Fruit fly (Drosophila melanogaster): Measurements from ENCODE around the gene dls.

Gene dls

dm6 chr3L:16201028-16201427 lies at the start of gene dls:
TSS of gene dls (plus strand) at chr3L:16201328.
- TF ChIP-seq psq (optimal IDR thresholded peaks at IDR 0.05) = no peak

- TF ChIP-seq EcR (GFP tag; optimal IDR thresholded peaks at IDR 0.05) (no peak), psq (optimal IDR thresholded peaks at IDR 0.05) (no peak), usp (GFP tag; optimal IDR thresholded peaks at IDR 0.05) (no peak), pan (optimal IDR thresholded peaks at IDR 0.05) (no peak), Dll (optimal IDR thresholded peaks at IDR 0.05) (no peak), CG8478 (optimal IDR thresholded peaks at IDR 0.05) (no peak)
Measured at dm6 chr3L:16151742-16152141, 49.4 kb upstream of the dls start.

dm6 chr3L:16153089-16153488 lies 48.0 kb upstream of the dls start:
- TF ChIP-seq usp (GFP tag; optimal IDR thresholded peaks at IDR 0.05) (no peak), CG8478 (optimal IDR thresholded peaks at IDR 0.05) (no peak), EcR (GFP tag; optimal IDR thresholded peaks at IDR 0.05) (no peak), Dll (optimal IDR thresholded peaks at IDR 0.05) (no peak), psq (optimal IDR thresholded peaks at IDR 0.05) (no peak), pan (optimal IDR thresholded peaks at IDR 0.05) (no peak)

dm6 chr3L:16153650-16154049 lies 47.5 kb upstream of the dls start:
- TF ChIP-seq psq (optimal IDR thresholded peaks at IDR 0.05) (no peak), pan (optimal IDR thresholded peaks at IDR 0.05) (no peak), usp (GFP tag; optimal IDR thresholded peaks at IDR 0.05) (no peak), Dll (optimal IDR thresholded peaks at IDR 0.05) (no peak), CG8478 (optimal IDR thresholded peaks at IDR 0.05) (no peak), EcR (GFP tag; optimal IDR thresholded peaks at IDR 0.05) (no peak)

dm6 chr3L:16155547-16155946 lies 45.6 kb upstream of the dls start:
- TF ChIP-seq EcR (GFP tag; optimal IDR thresholded peaks at IDR 0.05) (no peak), psq (optimal IDR thresholded peaks at IDR 0.05) (no peak), pan (optimal IDR thresholded peaks at IDR 0.05) (no peak)

dm6 chr3L:16156788-16157208 lies 44.3 kb upstream of the dls start:
- TF ChIP-seq EcR (GFP tag; optimal IDR thresholded peaks at IDR 0.05) = no peak
- TF ChIP-seq pan (optimal IDR thresholded peaks at IDR 0.05) = no peak
- TF ChIP-seq usp (GFP tag; optimal IDR thresholded peaks at IDR 0.05) = no peak
- no peak for TF ChIP-seq psq (optimal IDR thresholded peaks at IDR 0.05)
- no peak for TF ChIP-seq CG8478 (optimal IDR thresholded peaks at IDR 0.05)
- TF ChIP-seq Dll (optimal IDR thresholded peaks at IDR 0.05) = no peak

dm6 chr3L:16157251-16158190 lies 43.6 kb upstream of the dls start:
- TF ChIP-seq EcR (GFP tag; optimal IDR thresholded peaks at IDR 0.05) = no peak
- TF ChIP-seq psq (optimal IDR thresholded peaks at IDR 0.05) = no peak
- no peak for TF ChIP-seq usp (GFP tag; optimal IDR thresholded peaks at IDR 0.05)
- no peak for TF ChIP-seq Dll (optimal IDR thresholded peaks at IDR 0.05)
- no peak for TF ChIP-seq CG8478 (optimal IDR thresholded peaks at IDR 0.05)
- TF ChIP-seq pan (optimal IDR thresholded peaks at IDR 0.05) = no peak

- TF ChIP-seq Dll (optimal IDR thresholded peaks at IDR 0.05) (no peak), EcR (GFP tag; optimal IDR thresholded peaks at IDR 0.05) (no peak), usp (GFP tag; optimal IDR thresholded peaks at IDR 0.05) (no peak), CG8478 (optimal IDR thresholded peaks at IDR 0.05) (no peak)
Measured at dm6 chr3L:16158322-16158721, 42.8 kb upstream of the dls start.

- TF ChIP-seq EcR (GFP tag; optimal IDR thresholded peaks at IDR 0.05) (no peak), Dll (optimal IDR thresholded peaks at IDR 0.05) (no peak), psq (optimal IDR thresholded peaks at IDR 0.05) (no peak), pan (optimal IDR thresholded peaks at IDR 0.05) (no peak), usp (GFP tag; optimal IDR thresholded peaks at IDR 0.05) (no peak), CG8478 (optimal IDR thresholded peaks at IDR 0.05) (no peak)
Measured at dm6 chr3L:16159161-16160072, 41.7 kb upstream of the dls start.

dm6 chr3L:16160073-16160398 lies 41.1 kb upstream of the dls start:
- TF ChIP-seq usp (GFP tag; optimal IDR thresholded peaks at IDR 0.05) (no peak), EcR (GFP tag; optimal IDR thresholded peaks at IDR 0.05) (no peak), psq (optimal IDR thresholded peaks at IDR 0.05) (no peak), CG8478 (optimal IDR thresholded peaks at IDR 0.05) (no peak), Dll (optimal IDR thresholded peaks at IDR 0.05) (no peak), pan (optimal IDR thresholded peaks at IDR 0.05) (no peak)

dm6 chr3L:16160420-16161069 lies 40.6 kb upstream of the dls start:
- TF ChIP-seq usp (GFP tag; optimal IDR thresholded peaks at IDR 0.05) (no peak), psq (optimal IDR thresholded peaks at IDR 0.05) (no peak), EcR (GFP tag; optimal IDR thresholded peaks at IDR 0.05) (no peak), CG8478 (optimal IDR thresholded peaks at IDR 0.05) (no peak), pan (optimal IDR thresholded peaks at IDR 0.05) (no peak), Dll (optimal IDR thresholded peaks at IDR 0.05) (no peak)

- TF ChIP-seq EcR (GFP tag; optimal IDR thresholded peaks at IDR 0.05) = peak in 1 of 2 experiments; percentile 28
- TF ChIP-seq pan (optimal IDR thresholded peaks at IDR 0.05) = no peak
Measured at dm6 chr3L:16161131-16161530, 40.0 kb upstream of the dls start.
